Fruit fly (Drosophila melanogaster): ENCODE measurements around the gene CG7110.
A peak's percentile ranks its signal among the peaks of the same experiment; 100 is the strongest.

Gene CG7110

DNA sequence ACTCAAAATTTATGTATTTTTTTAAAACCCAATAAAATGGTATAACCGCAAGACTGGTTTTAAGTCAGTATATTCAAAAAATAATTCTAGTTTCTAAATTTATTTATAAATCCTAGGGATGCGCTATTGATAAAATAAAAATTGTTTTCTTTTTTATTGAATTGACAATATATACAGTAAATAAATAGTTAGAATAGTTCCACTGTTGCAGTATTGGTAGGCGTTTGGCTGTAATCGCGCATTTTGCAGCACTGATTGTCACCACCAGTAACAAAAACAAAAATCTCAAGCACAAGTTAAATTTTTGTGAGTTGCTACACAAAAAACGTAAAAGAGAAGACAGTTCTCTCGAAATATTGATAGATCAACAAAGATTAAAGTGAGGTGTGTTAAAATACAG, 29.9 kb upstream of the CG7110 start, which contains the start of gene CG31855 (continued):
- TF ChIP-seq H2.0 (GFP tag; IDR thresholded peaks at IDR 0.05) (peak; percentile 78), Ets65A (GFP tag) (peak; percentile 95), grn (GFP tag; optimal IDR thresholded peaks at IDR 0.05) (no peak), Oli (tag; optimal IDR thresholded peaks at IDR 0.05) (peak; percentile 63), H15 (GFP tag; IDR thresholded peaks at IDR 0.05) (peak; percentile 87), CG11504 (tag; optimal IDR thresholded peaks at IDR 0.05) (peak; percentile 80), lbe (GFP tag; optimal IDR thresholded peaks at IDR 0.05) (peak; percentile 81), Sry-β (GFP tag; optimal IDR thresholded peaks at IDR 0.05) (peak; percentile 52), CG2116 (GFP tag; optimal IDR thresholded peaks at IDR 0.05) (peak; percentile 41), CG11696 (GFP tag; IDR thresholded peaks at IDR 0.05) (peak; percentile 25; the same call in 1 of the 2 replicates), chn (GFP tag; optimal IDR thresholded peaks at IDR 0.05) (peak; percentile 87), cato (GFP tag; optimal IDR thresholded peaks at IDR 0.05; ENCODE audit: borderline replicate concordance) (peak; percentile 47), mam (GFP tag; optimal IDR thresholded peaks at IDR 0.05) (peak; percentile 83), ro (GFP tag; IDR thresholded peaks at IDR 0.05) (peak; percentile 39; the same call in 1 of the 2 replicates), CG6654 (GFP tag; optimal IDR thresholded peaks at IDR 0.05) (no peak), CG11456 (GFP tag; IDR thresholded peaks at IDR 0.05) (peak; percentile 90), NC2β (GFP tag; optimal IDR thresholded peaks at IDR 0.05) (peak; percentile 73), shn (GFP tag; optimal IDR thresholded peaks at IDR 0.05) (peak; percentile 50), Dip2 (GFP tag; IDR thresholded peaks at IDR 0.05) (no peak), CG14014 (GFP tag; IDR thresholded peaks at IDR 0.05) (peak; percentile 86), CG3407 (GFP tag; optimal IDR thresholded peaks at IDR 0.05) (peak; percentile 67), CG6689 (GFP tag; IDR thresholded peaks at IDR 0.05) (peak; percentile 63), en (GFP tag; optimal IDR thresholded peaks at IDR 0.05) (peak; percentile 23), usp (GFP tag; optimal IDR thresholded peaks at IDR 0.05) (no peak), emc (GFP tag; optimal IDR thresholded peaks at IDR 0.05) (peak; percentile 3), Dp (GFP tag; optimal IDR thresholded peaks at IDR 0.05) (peak; percentile 25), Drgx (GFP tag; IDR thresholded peaks at IDR 0.05) (peak; percentile 51; the same call in 1 of the 2 replicates), Aef1 (GFP tag; IDR thresholded peaks at IDR 0.05) (peak; percentile 89), mld (GFP tag; IDR thresholded peaks at IDR 0.05; ENCODE audit: partially characterized antibody) (no peak), ranshi (GFP tag; IDR thresholded peaks at IDR 0.05) (peak; percentile 80), slp2 (GFP tag; optimal IDR thresholded peaks at IDR 0.05) (peak; percentile 39), Oaz (GFP tag; IDR thresholded peaks at IDR 0.05) (peak; percentile 57; the same call in 1 of the 2 replicates), tin (GFP tag; optimal IDR thresholded peaks at IDR 0.05) (peak; percentile 88), hkb (optimal IDR thresholded peaks at IDR 0.05) (no peak), hkb (GFP tag; IDR thresholded peaks at IDR 0.05) (peak; percentile 79), dan (GFP tag; IDR thresholded peaks at IDR 0.05) (no peak), CG12104 (GFP tag; optimal IDR thresholded peaks at IDR 0.05) (peak; percentile 67), dm (GFP tag; optimal IDR thresholded peaks at IDR 0.05) (peak; percentile 59), CG1792 (GFP tag; optimal IDR thresholded peaks at IDR 0.05) (no peak), CG15073 (GFP tag; optimal IDR thresholded peaks at IDR 0.05) (peak; percentile 6), btn (GFP tag; optimal IDR thresholded peaks at IDR 0.05) (no peak), ttk (GFP tag; IDR thresholded peaks at IDR 0.05) (peak; percentile 69), CG8765 (GFP tag; IDR thresholded peaks at IDR 0.05) (no peak; the same call in 1 of the 2 replicates), CG8944 (GFP tag; optimal IDR thresholded peaks at IDR 0.05) (peak; percentile 68), zen2 (GFP tag; IDR thresholded peaks at IDR 0.05; ENCODE audit: partially characterized antibody) (no peak), gem (tag; optimal IDR thresholded peaks at IDR 0.05) (peak; percentile 85), nau (GFP tag; optimal IDR thresholded peaks at IDR 0.05) (peak; percentile 75), bowl (GFP tag; IDR thresholded peaks at IDR 0.05) (no peak), CG31441 (GFP tag; IDR thresholded peaks at IDR 0.05) (peak; percentile 78), CG1603 (tag; optimal IDR thresholded peaks at IDR 0.05) (peak; percentile 68), CG2889 (GFP tag; IDR thresholded peaks at IDR 0.05) (peak; percentile 57; the same call in 2 of the 3 replicates), CG2199 (GFP tag; IDR thresholded peaks at IDR 0.05) (no peak), CG6854 (GFP tag; optimal IDR thresholded peaks at IDR 0.05) (peak; percentile 40)
